Worm (Caenorhabditis elegans) whole organism, midembryonic: ENCODE results near the gene F59A6.11.

Experiments
- T22C8.4 ChIP-seq: fragments of 200-800 bp; sonication (Bioruptor generic); IDR thresholded peaks from 2 replicates; pipeline ENCODE4 v1.3.6; 2022; ENCODE audit warnings: missing genetic modification characterization, missing compliant biosample characterization
- cog-1 ChIP-seq: sonication (generic microtip); optimal IDR thresholded peaks from 2 replicates; lab custom pipeline; 2016; ENCODE audit warnings: missing genetic modification characterization, missing compliant biosample characterization
- flt-1 ChIP-seq: fragments of 200-800 bp; sonication (Bioruptor generic); IDR thresholded peaks from 2 replicates; pipeline ENCODE4 v1.3.6; 2022; ENCODE audit warnings: missing genetic modification characterization, missing compliant biosample characterization
- med-1 ChIP-seq: sonication (generic microtip); optimal IDR thresholded peaks from 2 replicates; lab custom pipeline; 2017; ENCODE audit warnings: missing genetic modification characterization, mild to moderate bottlenecking, missing compliant biosample characterization, antibody characterized with exemption, missing genetic modification reagents; ENCODE audit not compliant: insufficient read depth
- tab-1 ChIP-seq: fragments of 200-800 bp; sonication (Bioruptor generic); IDR thresholded peaks from 2 replicates; pipeline ENCODE4 v1.3.6; 2022; ENCODE audit warnings: missing genetic modification characterization, missing compliant biosample characterization
- ztf-23 ChIP-seq: fragments of 200-800 bp; sonication (Bioruptor generic); IDR thresholded peaks from 2 replicates; pipeline ENCODE4 v1.3.6; 2022; ENCODE audit warnings: missing genetic modification reagents, missing genetic modification characterization, missing compliant biosample characterization
- ztf-29 ChIP-seq: fragments of 200-800 bp; sonication (Bioruptor generic); IDR thresholded peaks from 2 replicates; pipeline ENCODE4 v1.3.6; 2022; ENCODE audit warnings: missing genetic modification reagents, missing genetic modification characterization, missing compliant biosample characterization

- TF ChIP-seq tab-1 (GFP tag; lab: Robert Waterston, UW) (no peak), ztf-23 (GFP tag; lab: Robert Waterston, UW) (no peak), ztf-29 (no peak), flt-1 (GFP tag; lab: Robert Waterston, UW) (no peak), T22C8.4 (GFP tag; lab: Robert Waterston, UW) (no peak), cog-1 (no peak), med-1 (GFP tag; lab: Kevin White, UChicago) (no peak)
Observed at ce11 chrII:5031612-5032011, 33.1 kb upstream of the F59A6.11 start, which contains the start of gene wdr-83.
